Fruit fly (Drosophila melanogaster): Measurements from ENCODE around the gene CG15167.

- no peak for TF ChIP-seq CG6854 (GFP tag; optimal IDR thresholded peaks at IDR 0.05)
- TF ChIP-seq Hr38 (GFP tag; optimal IDR thresholded peaks at IDR 0.05), result no peak
- TF ChIP-seq CG11294 (GFP tag; IDR thresholded peaks at IDR 0.05), result no peak
- no peak for TF ChIP-seq CG6163 (GFP tag; IDR thresholded peaks at IDR 0.05)
- TF ChIP-seq CG11902 (GFP tag; optimal IDR thresholded peaks at IDR 0.05), result no peak
- TF ChIP-seq CG10631 (GFP tag; optimal IDR thresholded peaks at IDR 0.05), result no peak
- TF ChIP-seq Ets96B (tag; optimal IDR thresholded peaks at IDR 0.05), result no peak
- TF ChIP-seq Hr4 (GFP tag; optimal IDR thresholded peaks at IDR 0.05), result no peak
Measured at dm6 chr2L:18785026-18785600, 45.0 kb downstream of the CG15167 start.
